Fruit fly (Drosophila melanogaster) whole organism, prepupa: Measurements from ENCODE around the gene CG5326.

Experiments used
- CG11902 ChIP-seq: fragments of 200-800 bp; sonication (Bioruptor generic); optimal IDR thresholded peaks from 3 replicates; lab custom pipeline; 2016; ENCODE audit warnings: missing biosample characterization, missing genetic modification characterization
- CG6163 ChIP-seq: fragments of 200-800 bp; sonication (Bioruptor generic); IDR thresholded peaks from 3 replicates; pipeline ENCODE4 v1.3.6; 2022; ENCODE audit warnings: missing biosample characterization, missing genetic modification characterization
- CG7368 ChIP-seq: fragments of 200-800 bp; sonication (Bioruptor generic); optimal IDR thresholded peaks from 3 replicates; lab custom pipeline; 2016; ENCODE audit warnings: missing biosample characterization, missing genetic modification characterization
- Met ChIP-seq: fragments of 200-800 bp; sonication (Bioruptor generic); optimal IDR thresholded peaks from 3 replicates; lab custom pipeline; 2016; ENCODE audit warnings: missing biosample characterization, missing genetic modification characterization
- pdm3 ChIP-seq: fragments of 200-800 bp; sonication (Bioruptor generic); optimal IDR thresholded peaks from 3 replicates; lab custom pipeline; 2016; ENCODE audit warnings: missing biosample characterization, missing genetic modification characterization
- spab ChIP-seq: fragments of 200-800 bp; sonication (Bioruptor generic); optimal IDR thresholded peaks from 2 replicates; lab custom pipeline; 2017; ENCODE audit warnings: missing biosample characterization, mild to moderate bottlenecking, missing genetic modification characterization, missing genetic modification reagents

DNA sequence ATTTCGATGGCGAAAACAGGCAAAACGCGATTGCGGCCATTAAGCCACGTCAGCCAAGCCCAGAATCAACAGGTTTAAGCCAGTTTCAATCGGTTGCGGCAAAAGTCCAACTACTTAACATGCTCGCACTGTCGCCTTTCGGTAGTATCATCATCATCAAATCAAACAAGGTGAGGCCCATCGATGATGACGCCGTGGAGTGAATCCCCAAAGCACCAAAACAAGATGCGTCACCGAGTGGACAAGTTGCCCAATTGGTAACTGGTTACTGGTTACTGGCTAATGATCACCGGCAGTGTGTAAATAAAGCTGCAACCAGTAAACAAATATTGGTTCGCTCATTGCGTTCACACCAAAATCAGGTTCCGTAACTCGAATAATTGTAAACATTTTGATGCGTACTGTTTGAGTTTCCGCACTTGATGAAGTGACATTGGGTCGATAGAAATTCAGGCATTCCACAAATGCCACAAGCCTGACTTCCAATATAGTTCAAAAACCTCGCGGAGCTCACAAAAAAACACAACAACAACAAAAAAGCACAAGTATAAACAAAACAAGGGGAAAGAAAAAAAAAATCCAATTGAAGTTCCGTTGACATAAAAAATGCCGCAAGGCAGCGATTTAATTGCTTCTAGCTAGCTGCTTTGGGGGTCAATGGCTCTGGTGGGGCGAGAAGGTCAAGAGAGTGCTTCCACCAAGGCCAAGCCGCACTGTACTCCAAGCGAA, 15.2 kb downstream of the CG5326 start:
- no peak for TF ChIP-seq CG6163
- TF ChIP-seq Met (GFP tag; lab: Kevin White, UChicago): peak; percentile 27
- TF ChIP-seq pdm3 (GFP tag; lab: Kevin White, UChicago): peak; percentile 27
- TF ChIP-seq CG11902 (GFP tag; lab: Kevin White, UChicago): no peak
- TF ChIP-seq spab (GFP tag; lab: Kevin White, UChicago): no peak
- peak; percentile 23 for TF ChIP-seq CG7368 (GFP tag; lab: Kevin White, UChicago)
